Worm (Caenorhabditis elegans): Measurements from ENCODE around the gene mxl-2.

mxl-2 gene

ce11 chrIII:189280-189679, 1.3 kb upstream of the mxl-2 start:
- no peak for TF ChIP-seq ceh-36 (tag; optimal IDR thresholded peaks at IDR 0.05)
- no peak for TF ChIP-seq tbx-11 (GFP tag; IDR thresholded peaks at IDR 0.05)
- no peak for TF ChIP-seq hmbx-1 (tag; optimal IDR thresholded peaks at IDR 0.05)
- TF ChIP-seq scrt-1 (GFP tag; IDR thresholded peaks at IDR 0.05), result no peak
- TF ChIP-seq pes-1 (GFP tag; IDR thresholded peaks at IDR 0.05), result no peak
- no peak for TF ChIP-seq aly-1 (tag; optimal IDR thresholded peaks at IDR 0.05)
- no peak for TF ChIP-seq ceh-13 (GFP tag; optimal IDR thresholded peaks at IDR 0.05)
- TF ChIP-seq hmg-4 (GFP tag; optimal IDR thresholded peaks at IDR 0.05), result no peak

ce11 chrIII:188426-188888, 526 bp upstream of the mxl-2 start, which contains the start of gene ubc-20:
TSS of gene ubc-20 (plus strand) at chrIII:188838.
- no peak for TF ChIP-seq tbx-11 (GFP tag; IDR thresholded peaks at IDR 0.05)
- no peak for TF ChIP-seq sea-1 (GFP tag; conservative IDR thresholded peaks at IDR 0.05)
- TF ChIP-seq hmbx-1 (tag; optimal IDR thresholded peaks at IDR 0.05), result no peak
- no peak for TF ChIP-seq hmg-4 (GFP tag; optimal IDR thresholded peaks at IDR 0.05)
- TF ChIP-seq tra-4 (tag; optimal IDR thresholded peaks at IDR 0.05), result no peak
- TF ChIP-seq pes-1 (GFP tag; IDR thresholded peaks at IDR 0.05), result no peak

DNA sequence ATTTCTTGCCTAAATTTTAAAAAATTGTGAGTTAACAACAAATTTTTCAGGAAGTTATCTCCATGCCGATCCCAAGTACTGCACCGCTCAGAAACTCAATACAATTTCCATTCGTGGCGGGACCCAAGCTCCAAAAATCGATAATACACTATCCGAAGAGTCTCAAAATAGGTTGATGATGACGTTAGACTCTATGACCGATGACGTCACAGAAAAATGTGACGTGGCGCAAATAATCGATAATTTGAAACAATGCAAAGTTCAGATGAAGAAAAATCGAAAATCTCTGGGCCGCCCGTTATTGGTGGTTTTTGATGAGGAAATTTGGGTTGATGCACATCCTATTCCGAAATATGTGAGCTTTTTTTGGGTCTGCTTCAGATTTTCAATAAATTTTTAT, 3.6 kb downstream of the mxl-2 start:
- no peak for TF ChIP-seq sea-1 (GFP tag; conservative IDR thresholded peaks at IDR 0.05)
- no peak for TF ChIP-seq hmbx-1 (tag; optimal IDR thresholded peaks at IDR 0.05)
- TF ChIP-seq F13C5.2 (tag; optimal IDR thresholded peaks at IDR 0.05), result no peak
- no peak for TF ChIP-seq hmg-4 (GFP tag; optimal IDR thresholded peaks at IDR 0.05)
- no peak for TF ChIP-seq ceh-36 (tag; optimal IDR thresholded peaks at IDR 0.05)
- no peak for TF ChIP-seq pes-1 (GFP tag; IDR thresholded peaks at IDR 0.05)
- TF ChIP-seq scrt-1 (GFP tag; IDR thresholded peaks at IDR 0.05), result no peak
- no peak for TF ChIP-seq tbx-11 (GFP tag; IDR thresholded peaks at IDR 0.05)
- TF ChIP-seq tra-4 (tag; optimal IDR thresholded peaks at IDR 0.05), result no peak
- TF ChIP-seq hnd-1 (tag; optimal IDR thresholded peaks at IDR 0.05), result no peak
- TF ChIP-seq ama-1 (optimal IDR thresholded peaks at IDR 0.05), result no peak
- TF ChIP-seq aly-1 (tag; optimal IDR thresholded peaks at IDR 0.05), result no peak
- TF ChIP-seq tbx-37 (GFP tag; conservative IDR thresholded peaks at IDR 0.05), result no peak
- TF ChIP-seq flt-1 (GFP tag; IDR thresholded peaks at IDR 0.05), result no peak

- TF ChIP-seq tbx-37 (GFP tag; conservative IDR thresholded peaks at IDR 0.05) (no peak), tra-4 (tag; optimal IDR thresholded peaks at IDR 0.05) (no peak), hnd-1 (tag; optimal IDR thresholded peaks at IDR 0.05) (no peak), hmg-4 (GFP tag; optimal IDR thresholded peaks at IDR 0.05) (no peak)
Measured at ce11 chrIII:183072-183471, 4.9 kb downstream of the mxl-2 start.

DNA sequence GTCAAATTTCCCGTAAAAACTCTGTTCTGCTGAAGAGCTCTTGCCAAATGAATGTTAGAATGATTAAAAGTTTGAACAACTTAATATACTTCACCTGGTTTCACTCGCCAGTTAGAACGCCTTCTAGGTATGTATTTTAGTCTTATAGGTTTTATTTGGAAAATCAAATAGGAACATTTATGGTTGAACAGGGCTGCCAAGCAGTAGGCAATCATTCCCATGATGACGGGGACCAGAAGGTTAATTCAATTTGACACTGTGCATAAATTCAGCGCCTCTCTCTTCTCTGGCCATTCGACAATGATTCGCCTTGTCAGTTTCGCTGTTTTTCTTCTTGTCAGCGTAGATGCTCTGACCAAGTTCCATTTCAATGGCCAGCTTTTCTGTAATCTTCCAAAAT, 5.9 kb downstream of the mxl-2 start, which contains the start of gene F40G9.15:
Gene F40G9.15 (plus strand): TSS at position 301 of the 400 bp plus-strand sequence.
- no peak for TF ChIP-seq hmbx-1 (tag; optimal IDR thresholded peaks at IDR 0.05)
- no peak for TF ChIP-seq ets-7 (tag; optimal IDR thresholded peaks at IDR 0.05)
- no peak for TF ChIP-seq ceh-36 (tag; optimal IDR thresholded peaks at IDR 0.05)
- TF ChIP-seq sea-1 (GFP tag; conservative IDR thresholded peaks at IDR 0.05), result no peak
- TF ChIP-seq flt-1 (GFP tag; IDR thresholded peaks at IDR 0.05), result no peak
- TF ChIP-seq ceh-13 (GFP tag; optimal IDR thresholded peaks at IDR 0.05), result peak; percentile 12
- TF ChIP-seq ama-1 (optimal IDR thresholded peaks at IDR 0.05), result no peak

ce11 chrIII:180963-181362, 7.0 kb downstream of the mxl-2 start, which contains the start of gene F40G9.5:
TSS of gene F40G9.5 (plus strand) at chrIII:181263.
- TF ChIP-seq tra-4 (tag; optimal IDR thresholded peaks at IDR 0.05) (no peak), ceh-13 (GFP tag; optimal IDR thresholded peaks at IDR 0.05) (no peak), scrt-1 (GFP tag; IDR thresholded peaks at IDR 0.05) (no peak), hmg-4 (GFP tag; optimal IDR thresholded peaks at IDR 0.05) (no peak), tbx-37 (GFP tag; conservative IDR thresholded peaks at IDR 0.05) (no peak), hmbx-1 (tag; optimal IDR thresholded peaks at IDR 0.05) (no peak), ceh-36 (tag; optimal IDR thresholded peaks at IDR 0.05) (no peak), tbx-11 (GFP tag; IDR thresholded peaks at IDR 0.05) (no peak), flt-1 (GFP tag; IDR thresholded peaks at IDR 0.05) (no peak), hnd-1 (tag; optimal IDR thresholded peaks at IDR 0.05) (no peak), B0310.2 (tag; optimal IDR thresholded peaks at IDR 0.05) (no peak), aly-1 (tag; optimal IDR thresholded peaks at IDR 0.05) (no peak), sea-1 (GFP tag; conservative IDR thresholded peaks at IDR 0.05) (no peak), pes-1 (GFP tag; IDR thresholded peaks at IDR 0.05) (no peak), ets-7 (tag; optimal IDR thresholded peaks at IDR 0.05) (no peak), F13C5.2 (tag; optimal IDR thresholded peaks at IDR 0.05) (no peak), ama-1 (optimal IDR thresholded peaks at IDR 0.05) (no peak)

DNA sequence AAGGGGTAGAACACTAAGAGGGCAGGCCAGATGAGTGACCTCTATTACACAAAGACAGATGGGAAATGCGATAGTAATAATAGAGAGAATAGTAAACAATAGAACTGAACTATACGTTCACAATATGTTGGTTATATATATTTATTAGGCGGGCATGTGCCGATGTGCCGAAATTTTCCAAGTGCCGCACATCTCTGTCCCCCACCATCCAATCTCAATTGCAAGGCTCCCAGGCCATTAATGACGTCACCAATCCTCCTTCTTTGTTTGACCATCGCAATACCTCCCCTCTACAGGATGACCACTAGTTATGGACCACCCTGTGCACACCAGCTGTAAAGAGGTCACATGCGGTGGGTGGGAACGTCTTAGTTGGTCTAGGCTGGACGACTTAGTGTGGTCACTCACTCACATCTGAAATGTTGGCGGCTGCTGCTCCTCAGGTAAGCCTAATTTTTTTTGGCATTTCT, 8.8 kb downstream of the mxl-2 start, which contains the start of gene F40G9.6:
Gene F40G9.6 (plus strand): TSS at position 420 of the 470 bp plus-strand sequence.
- TF ChIP-seq F13C5.2 (tag; optimal IDR thresholded peaks at IDR 0.05), result no peak
- TF ChIP-seq B0310.2 (tag; optimal IDR thresholded peaks at IDR 0.05), result no peak
- TF ChIP-seq ceh-13 (GFP tag; optimal IDR thresholded peaks at IDR 0.05), result no peak
- no peak for TF ChIP-seq tbx-37 (GFP tag; conservative IDR thresholded peaks at IDR 0.05)
- no peak for TF ChIP-seq ets-7 (tag; optimal IDR thresholded peaks at IDR 0.05)
- peak; percentile 60 for TF ChIP-seq hmg-4 (GFP tag; optimal IDR thresholded peaks at IDR 0.05)
- 0 out of 2 replicates have a peak, but pooled peaks have one; percentile 37 for TF ChIP-seq tbx-11 (GFP tag; IDR thresholded peaks at IDR 0.05)

ce11 chrIII:178126-178525, 9.8 kb downstream of the mxl-2 start:
- TF ChIP-seq ceh-13 (GFP tag; optimal IDR thresholded peaks at IDR 0.05) (no peak), sea-1 (GFP tag; conservative IDR thresholded peaks at IDR 0.05) (peak; percentile 67; the same call in 1 of the 2 replicates), ama-1 (optimal IDR thresholded peaks at IDR 0.05) (peak; percentile 91), tra-4 (tag; optimal IDR thresholded peaks at IDR 0.05) (no peak)
